Fruit fly (Drosophila melanogaster) whole organism, prepupa: ENCODE measurements around the gene CG15531.

Experiments
- CG15336 ChIP-seq: fragments of 200-800 bp; sonication (Bioruptor generic); IDR thresholded peaks from 2 replicates; pipeline ENCODE4 v1.3.6; 2022; ENCODE audit warnings: missing biosample characterization, missing genetic modification characterization
- CG6276 ChIP-seq: fragments of 200-800 bp; sonication (Bioruptor generic); optimal IDR thresholded peaks from 2 replicates; lab custom pipeline; 2017; ENCODE audit warnings: missing biosample characterization, mild to moderate bottlenecking, missing genetic modification characterization
- CG8319 ChIP-seq: fragments of 200-800 bp; sonication (Bioruptor generic); optimal IDR thresholded peaks from 3 replicates; lab custom pipeline; 2016; ENCODE audit warnings: missing biosample characterization, missing genetic modification characterization
- CG9139 ChIP-seq: fragments of 200-800 bp; sonication (Bioruptor generic); optimal IDR thresholded peaks from 3 replicates; lab custom pipeline; 2017; ENCODE audit warnings: missing biosample characterization, mild to moderate bottlenecking, missing genetic modification characterization
- Gug ChIP-seq: fragments of 200-800 bp; sonication (Bioruptor generic); IDR thresholded peaks from 2 replicates; pipeline ENCODE4 v1.3.6; 2022; ENCODE audit warnings: missing biosample characterization, missing genetic modification characterization
- Hr38 ChIP-seq: sonication (Bioruptor generic); optimal IDR thresholded peaks from 2 replicates; lab custom pipeline; 2016; ENCODE audit warnings: missing biosample characterization, missing genetic modification characterization
- OdsH ChIP-seq: fragments of 200-800 bp; sonication (Bioruptor generic); optimal IDR thresholded peaks from 3 replicates; lab custom pipeline; 2016; ENCODE audit warnings: missing biosample characterization, missing genetic modification characterization
- acj6 ChIP-seq: fragments of 200-800 bp; sonication (Bioruptor generic); optimal IDR thresholded peaks from 3 replicates; lab custom pipeline; 2016; ENCODE audit warnings: missing biosample characterization, missing genetic modification characterization
- eg ChIP-seq: fragments of 200-800 bp; sonication (Bioruptor generic); IDR thresholded peaks from 3 replicates; pipeline ENCODE4 v1.3.6; 2022; ENCODE audit warnings: missing biosample characterization, missing genetic modification characterization
- fd59A ChIP-seq: fragments of 200-800 bp; sonication (Bioruptor generic); optimal IDR thresholded peaks from 2 replicates; lab custom pipeline; 2017; ENCODE audit warnings: missing biosample characterization, mild to moderate bottlenecking, missing genetic modification characterization, missing genetic modification reagents
- ss ChIP-seq, 2 experiments: fragments of 200-800 bp; sonication (Bioruptor generic); optimal IDR thresholded peaks; 2 replicates in 1 of 2; 3 replicates in 1 of 2; lab custom pipeline; 2017 to 2018; ENCODE audit warnings: mild to moderate bottlenecking in 2 of 2, missing biosample characterization in 2 of 2, missing genetic modification characterization in 2 of 2, moderate library complexity in 1 of 2
- vri ChIP-seq: fragments of 200-800 bp; sonication (Bioruptor generic); optimal IDR thresholded peaks from 3 replicates; lab custom pipeline; 2016; ENCODE audit warnings: missing biosample characterization, mild to moderate bottlenecking, missing genetic modification characterization

- no peak for TF ChIP-seq OdsH (GFP tag; lab: Kevin White, UChicago)
- no peak for TF ChIP-seq fd59A
- TF ChIP-seq ss (GFP tag; optimal IDR thresholded peaks at IDR 0.05; lab: Kevin White, UChicago): no peak
- no peak for TF ChIP-seq acj6 (GFP tag; lab: Kevin White, UChicago)
- no peak for TF ChIP-seq CG8319
- TF ChIP-seq CG9139 (GFP tag; lab: Kevin White, UChicago): no peak
- TF ChIP-seq Gug (GFP tag; lab: Robert Waterston, UW): no peak
- TF ChIP-seq vri (GFP tag; lab: Kevin White, UChicago): no peak
- TF ChIP-seq Hr38 (GFP tag; lab: Kevin White, UChicago): no peak
- no peak for TF ChIP-seq CG6276 (GFP tag; lab: Kevin White, UChicago)
- TF ChIP-seq eg: no peak
- no peak for TF ChIP-seq CG15336 (GFP tag; lab: Robert Waterston, UW)
Observed at dm6 chr3R:30222236-30222635, 26.2 kb upstream of the CG15531 start.
